Fruit fly (Drosophila melanogaster) whole organism, adult: Measurements from ENCODE around the gene CG12983.

ENCODE experiments used
- CG11617 ChIP-seq: fragments of 200-800 bp; sonication (Bioruptor generic); optimal IDR thresholded peaks from 2 replicates; lab custom pipeline; 2017; ENCODE audit warnings: mild to moderate bottlenecking, missing biosample characterization, missing genetic modification reagents, missing genetic modification characterization
- CG12768 ChIP-seq: fragments of 200-800 bp; sonication (Bioruptor generic); optimal IDR thresholded peaks from 2 replicates; lab custom pipeline; 2017; ENCODE audit warnings: missing biosample characterization, missing genetic modification characterization, mild to moderate bottlenecking, moderate library complexity, missing genetic modification reagents
- CG14711 ChIP-seq: fragments of 200-800 bp; sonication (Bioruptor generic); optimal IDR thresholded peaks from 2 replicates; lab custom pipeline; 2018; ENCODE audit warnings: missing biosample characterization, mild to moderate bottlenecking, missing genetic modification characterization, moderate library complexity
- CG33017 ChIP-seq: fragments of 200-800 bp; sonication (Bioruptor generic); optimal IDR thresholded peaks from 2 replicates; lab custom pipeline; 2018; ENCODE audit warnings: missing biosample characterization, mild to moderate bottlenecking, missing genetic modification characterization, moderate library complexity
- CG5204 ChIP-seq: fragments of 200-800 bp; sonication (Bioruptor generic); optimal IDR thresholded peaks from 2 replicates; lab custom pipeline; 2016; ENCODE audit warnings: missing biosample characterization, missing genetic modification characterization
- CG7101 ChIP-seq: fragments of 200-800 bp; sonication (Bioruptor generic); optimal IDR thresholded peaks from 2 replicates; lab custom pipeline; 2018; ENCODE audit warnings: missing biosample characterization, mild to moderate bottlenecking, missing genetic modification characterization, moderate library complexity
- Mnt ChIP-seq: fragments of 200-800 bp; sonication (Bioruptor generic); optimal IDR thresholded peaks from 2 replicates; lab custom pipeline; 2016; ENCODE audit warnings: missing biosample characterization, mild to moderate bottlenecking, missing genetic modification characterization
- bab1 ChIP-seq: fragments of 200-800 bp; sonication (Bioruptor generic); optimal IDR thresholded peaks from 3 replicates; lab custom pipeline; 2019; ENCODE audit warnings: missing biosample characterization, mild to moderate bottlenecking, missing genetic modification characterization, moderate library complexity
- cic ChIP-seq: fragments of 200-800 bp; sonication (Bioruptor generic); optimal IDR thresholded peaks from 2 replicates; lab custom pipeline; 2017; ENCODE audit warnings: missing biosample characterization, mild to moderate bottlenecking, missing genetic modification characterization, moderate library complexity
- kay ChIP-seq: fragments of 200-800 bp; sonication (Bioruptor generic); peaks from one replicate; lab custom pipeline; 2016; ENCODE audit warnings: missing biosample characterization, missing genetic modification characterization, borderline replicate concordance
- pad ChIP-seq: fragments of 200-800 bp; sonication (Bioruptor generic); optimal IDR thresholded peaks from 3 replicates; lab custom pipeline; 2017; ENCODE audit warnings: missing biosample characterization, missing genetic modification characterization, mild to moderate bottlenecking, moderate library complexity, missing genetic modification reagents
- tj ChIP-seq: fragments of 200-800 bp; sonication (Bioruptor generic); optimal IDR thresholded peaks from 3 replicates; lab custom pipeline; 2017; ENCODE audit warnings: missing biosample characterization, mild to moderate bottlenecking, missing genetic modification characterization, moderate library complexity

- no peak for TF ChIP-seq CG5204 (GFP tag; lab: Kevin White, UChicago)
- TF ChIP-seq CG33017, result no peak
- TF ChIP-seq bab1 (GFP tag; lab: Kevin White, UChicago), result no peak
- TF ChIP-seq Mnt (GFP tag; lab: Kevin White, UChicago), result no peak
- no peak for TF ChIP-seq kay
- no peak for TF ChIP-seq CG7101
- TF ChIP-seq CG14711 (tag; lab: Kevin White, UChicago), result no peak
- TF ChIP-seq cic, result no peak
- TF ChIP-seq CG11617 (GFP tag; lab: Kevin White, UChicago), result no peak
- no peak for TF ChIP-seq CG12768
- TF ChIP-seq pad (GFP tag; lab: Kevin White, UChicago), result no peak
- no peak for TF ChIP-seq tj
These were observed 4.1 kb downstream of the CG12983 start, which contains the start of gene CG10587 for dm6 chr3L:20962455-20962854.
